Fruit fly (Drosophila melanogaster) whole organism, embryonic: ENCODE results near the gene CG7742.

Experiments
- Awh ChIP-seq: fragments of 200-800 bp; sonication (Bioruptor generic); IDR thresholded peaks from 2 replicates; pipeline ENCODE4, ENCODE4 v1.3.6; 2022; ENCODE audit warnings: missing biosample characterization, missing genetic modification characterization
- Blimp-1 ChIP-seq: fragments of 200-800 bp; sonication (Bioruptor generic); optimal IDR thresholded peaks from 3 replicates; lab custom pipeline; 2018; ENCODE audit warnings: missing biosample characterization, missing genetic modification characterization, mild to moderate bottlenecking, moderate library complexity, missing genetic modification reagents
- CG11504 ChIP-seq: fragments of 200-800 bp; sonication (Bioruptor generic); optimal IDR thresholded peaks from 3 replicates; lab custom pipeline; 2019; ENCODE audit warnings: missing biosample characterization, mild to moderate bottlenecking, missing genetic modification characterization, moderate library complexity
- CG12769 ChIP-seq: fragments of 200-800 bp; sonication (Bioruptor generic); optimal IDR thresholded peaks from 2 replicates; lab custom pipeline; 2019; ENCODE audit warnings: missing biosample characterization, mild to moderate bottlenecking, missing genetic modification characterization, moderate library complexity
- CG13287 ChIP-seq: fragments of 200-800 bp; sonication (Bioruptor generic); IDR thresholded peaks from 2 replicates; pipeline ENCODE4 v1.3.6; 2022; ENCODE audit warnings: missing biosample characterization, missing genetic modification characterization; ENCODE audit not compliant: partially characterized antibody
- CG13894 ChIP-seq: fragments of 200-800 bp; sonication (Bioruptor generic); optimal IDR thresholded peaks from 3 replicates; lab custom pipeline; 2018; ENCODE audit warnings: missing biosample characterization, mild to moderate bottlenecking, missing genetic modification characterization, moderate library complexity
- CG1647 ChIP-seq: fragments of 200-800 bp; sonication (Bioruptor generic); optimal IDR thresholded peaks from 3 replicates; lab custom pipeline; 2016; ENCODE audit warnings: missing biosample characterization, missing genetic modification characterization
- CG17361 ChIP-seq: fragments of 200-800 bp; sonication (Bioruptor generic); IDR thresholded peaks from 3 replicates; pipeline ENCODE4 v1.3.6; 2022; ENCODE audit warnings: missing biosample characterization, missing genetic modification characterization
- CG4404 ChIP-seq: fragments of 200-800 bp; sonication (Bioruptor generic); IDR thresholded peaks from 2 replicates; pipeline ENCODE4 v1.3.6; 2022; ENCODE audit warnings: missing biosample characterization, missing genetic modification characterization
- CG8359 ChIP-seq: fragments of 200-800 bp; sonication (Bioruptor generic); optimal IDR thresholded peaks from 2 replicates; lab custom pipeline; 2017; ENCODE audit warnings: missing biosample characterization, mild to moderate bottlenecking, missing genetic modification characterization, borderline replicate concordance
- Dp ChIP-seq: fragments of 200-800 bp; sonication (Bioruptor generic); optimal IDR thresholded peaks from 2 replicates; lab custom pipeline; 2018; ENCODE audit warnings: missing biosample characterization, mild to moderate bottlenecking, missing genetic modification characterization, moderate library complexity
- Max ChIP-seq: fragments of 200-800 bp; sonication (Bioruptor generic); optimal IDR thresholded peaks from 2 replicates; lab custom pipeline; 2016; ENCODE audit warnings: missing biosample characterization, mild to moderate bottlenecking, missing genetic modification characterization
- Med ChIP-seq: fragments of 200-800 bp; sonication (Bioruptor generic); peaks from one replicate; lab custom pipeline; 2016; ENCODE audit warnings: missing biosample characterization, missing genetic modification characterization, mild to moderate bottlenecking, inconsistent platforms, moderate library complexity
- Vsx1 ChIP-seq: fragments of 200-800 bp; sonication (Bioruptor generic); optimal IDR thresholded peaks from 2 replicates; lab custom pipeline; 2017; ENCODE audit warnings: missing biosample characterization, mild to moderate bottlenecking, missing genetic modification characterization, missing genetic modification reagents
- abd-A ChIP-seq: fragments of 200-800 bp; sonication (Bioruptor generic); optimal IDR thresholded peaks from 3 replicates; lab custom pipeline; 2019; ENCODE audit warnings: missing biosample characterization, mild to moderate bottlenecking, missing genetic modification characterization, moderate library complexity
- az2 ChIP-seq: fragments of 200-800 bp; sonication (Bioruptor generic); optimal IDR thresholded peaks from 3 replicates; lab custom pipeline; 2016; ENCODE audit warnings: missing biosample characterization, missing genetic modification characterization
- bab2 ChIP-seq: fragments of 200-800 bp; sonication (Bioruptor generic); optimal IDR thresholded peaks from 2 replicates; lab custom pipeline; 2016; ENCODE audit warnings: missing biosample characterization, missing genetic modification characterization
- bsh ChIP-seq, 2 experiments: fragments of 200-800 bp; sonication (Bioruptor generic); optimal IDR thresholded peaks; 2 replicates each; lab custom pipeline; 2017 to 2018; ENCODE audit warnings: mild to moderate bottlenecking in 2 of 2, missing biosample characterization in 2 of 2, missing genetic modification characterization in 2 of 2, moderate library complexity in 1 of 2
- caup ChIP-seq: fragments of 200-800 bp; sonication (Bioruptor generic); optimal IDR thresholded peaks from 3 replicates; lab custom pipeline; 2017; ENCODE audit warnings: missing biosample characterization, mild to moderate bottlenecking, missing genetic modification characterization, moderate library complexity; ENCODE audit not compliant: severe bottlenecking
- chinmo ChIP-seq: fragments of 200-800 bp; sonication (Bioruptor generic); IDR thresholded peaks from 4 replicates; pipeline ENCODE4 v1.3.6; 2022; ENCODE audit warnings: missing biosample characterization, missing genetic modification characterization; ENCODE audit not compliant: partially characterized antibody
- emc ChIP-seq: fragments of 200-800 bp; sonication (Bioruptor generic); optimal IDR thresholded peaks from 2 replicates; lab custom pipeline; 2016; ENCODE audit warnings: missing biosample characterization, missing genetic modification characterization
- ems ChIP-seq: fragments of 200-800 bp; sonication (Bioruptor generic); optimal IDR thresholded peaks from 3 replicates; lab custom pipeline; 2016; ENCODE audit warnings: missing biosample characterization, missing genetic modification characterization
- eve ChIP-seq, 2 experiments: fragments of >200 bp; optimal IDR thresholded peaks; 2 replicates each; lab custom pipeline; 2017; ENCODE audit warnings: missing biosample characterization in 2 of 2, missing genetic modification characterization in 2 of 2
- ewg ChIP-seq: fragments of 200-800 bp; sonication (Bioruptor generic); optimal IDR thresholded peaks from 3 replicates; lab custom pipeline; 2017; ENCODE audit warnings: mild to moderate bottlenecking, missing biosample characterization, missing genetic modification reagents, missing genetic modification characterization
- grn ChIP-seq: fragments of 200-800 bp; sonication (Bioruptor generic); optimal IDR thresholded peaks from 3 replicates; lab custom pipeline; 2017; ENCODE audit warnings: missing biosample characterization, missing genetic modification characterization
- gsb-n ChIP-seq: fragments of 200-800 bp; sonication (Bioruptor generic); optimal IDR thresholded peaks from 3 replicates; lab custom pipeline; 2018; ENCODE audit warnings: missing biosample characterization, mild to moderate bottlenecking, missing genetic modification characterization
- lola ChIP-seq, 3 experiments: fragments of >200 bp in 2 of 3; fragments of 200-800 bp in 1 of 3; sonication (Bioruptor generic) in 1 of 3; optimal IDR thresholded peaks; 2 replicates each; lab custom pipeline; 2017 to 2019; ENCODE audit warnings: missing biosample characterization in 3 of 3, missing genetic modification characterization in 3 of 3, mild to moderate bottlenecking in 1 of 3, moderate library complexity in 1 of 3
- mld ChIP-seq: fragments of 200-800 bp; sonication (Bioruptor generic); IDR thresholded peaks from 3 replicates; pipeline ENCODE4 v1.3.6; 2022; ENCODE audit warnings: missing biosample characterization, missing genetic modification characterization; ENCODE audit not compliant: partially characterized antibody
- otp ChIP-seq: fragments of 200-800 bp; sonication (Bioruptor generic); IDR thresholded peaks from 3 replicates; pipeline ENCODE4, ENCODE4 v1.3.6; 2022; ENCODE audit warnings: missing biosample characterization, missing genetic modification characterization
- sd ChIP-seq: fragments of 200-800 bp; sonication (Bioruptor generic); optimal IDR thresholded peaks from 3 replicates; lab custom pipeline; 2018; ENCODE audit warnings: missing biosample characterization, mild to moderate bottlenecking, missing genetic modification characterization, moderate library complexity
- sens ChIP-seq: fragments of 200-800 bp; sonication (Bioruptor generic); peaks from one replicate; lab custom pipeline; 2016; ENCODE audit warnings: missing biosample characterization, missing genetic modification characterization
- tin ChIP-seq: fragments of 200-800 bp; sonication (Bioruptor generic); optimal IDR thresholded peaks from 3 replicates; lab custom pipeline; 2016; ENCODE audit warnings: missing biosample characterization, missing genetic modification characterization
- vvl ChIP-seq: fragments of 200-800 bp; sonication (Bioruptor generic); IDR thresholded peaks from 2 replicates; pipeline ENCODE4 v1.3.6; 2022; ENCODE audit warnings: missing biosample characterization, missing genetic modification characterization

Gene CG7742

DNA sequence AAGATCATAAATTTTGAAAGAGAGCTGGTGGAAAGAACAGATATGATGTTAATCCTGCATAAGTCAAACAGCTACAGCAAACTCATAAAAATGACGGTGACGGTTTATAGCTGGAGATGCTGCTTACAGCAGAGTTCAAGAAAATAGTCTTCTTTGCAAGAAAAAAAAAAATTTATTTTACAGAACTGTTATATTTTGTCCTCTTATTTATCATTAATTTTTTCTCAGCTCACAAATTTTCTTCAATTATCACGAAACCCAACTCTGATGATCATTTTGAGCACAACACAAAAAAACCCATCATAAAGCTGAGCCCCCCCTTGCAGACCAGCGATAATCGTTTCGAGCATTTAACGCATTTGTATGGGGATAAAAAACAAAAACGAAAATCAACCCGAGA is 16.6 kb upstream of the CG7742 start (continued):
- TF ChIP-seq Blimp-1 (GFP tag; lab: Kevin White, UChicago) (peak; percentile 13), otp (GFP tag; lab: Robert Waterston, UW) (0 out of 3 replicates have a peak, but pooled peaks have one; percentile 16), lola (GFP tag; optimal IDR thresholded peaks at IDR 0.05; lab: Kevin White, UChicago) (peak in 1 of 3 experiments; percentile 5)
- TF ChIP-seq, all 482 proteins: peak for 39

DNA sequence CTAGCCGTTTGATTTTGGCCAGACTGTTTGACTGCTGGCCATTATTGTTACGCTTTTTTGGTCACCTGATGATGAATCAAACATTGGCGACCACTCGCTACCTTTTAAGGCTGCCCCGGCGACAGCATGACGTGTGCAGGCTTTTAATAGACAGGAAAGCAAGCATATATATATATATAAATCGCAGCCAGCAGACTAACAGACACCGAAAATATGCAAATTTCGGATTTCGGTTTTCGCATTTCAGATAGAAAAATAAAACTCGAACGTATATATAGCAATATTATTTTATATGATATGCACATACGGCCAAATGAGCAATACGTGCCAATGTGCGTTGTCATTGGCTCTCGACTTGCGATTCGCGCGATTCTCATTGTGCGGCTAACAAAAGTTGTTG is 15.9 kb upstream of the CG7742 start:
- TF ChIP-seq ewg (GFP tag; lab: Kevin White, UChicago) = no peak
- TF ChIP-seq caup (GFP tag; lab: Kevin White, UChicago) = no peak
- no peak for TF ChIP-seq CG13287 (GFP tag; lab: Robert Waterston, UW)
- TF ChIP-seq emc (GFP tag; lab: Kevin White, UChicago) = no peak
- no peak for TF ChIP-seq CG1647 (GFP tag; lab: Kevin White, UChicago)
- no peak for TF ChIP-seq gsb-n
- TF ChIP-seq CG11504 (tag; lab: Kevin White, UChicago) = peak; percentile 62
- TF ChIP-seq CG17361 (GFP tag; lab: Robert Waterston, UW) = no peak
- peak; percentile 54 for TF ChIP-seq Med
- TF ChIP-seq Max = no peak
- TF ChIP-seq az2 (GFP tag; lab: Kevin White, UChicago) = no peak

- TF ChIP-seq Vsx1 (GFP tag; lab: Kevin White, UChicago) (peak; percentile 20), ems (no peak), grn (GFP tag; lab: Kevin White, UChicago) (peak; percentile 51), Med (peak; percentile 24), Awh (GFP tag; lab: Robert Waterston, UW) (peak; percentile 59; the same call in 1 of the 2 replicates), vvl (GFP tag; lab: Robert Waterston, UW) (0 out of 2 replicates have a peak, but pooled peaks have one; percentile 36), sd (tag; lab: Kevin White, UChicago) (peak; percentile 50), CG13894 (tag; lab: Kevin White, UChicago) (peak; percentile 51), CG4404 (GFP tag; lab: Robert Waterston, UW) (no peak), abd-A (tag; lab: Kevin White, UChicago) (peak; percentile 75), CG12769 (peak; percentile 5), chinmo (GFP tag; lab: Robert Waterston, UW) (0 out of 4 replicates have a peak, but pooled peaks have one; percentile 60), eve (GFP tag; optimal IDR thresholded peaks at IDR 0.05; lab: Kevin White, UChicago) (peak in 1 of 2 experiments; percentile 44), bsh (GFP tag; optimal IDR thresholded peaks at IDR 0.05; lab: Kevin White, UChicago) (no peak)
- TF ChIP-seq, all 482 proteins: peak for 11
These were observed 15.0 kb upstream of the CG7742 start for dm6 chr2L:5229735-5230347.

- TF ChIP-seq sens = peak; percentile 5
- TF ChIP-seq Dp = no peak
- 0 out of 3 replicates have a peak, but pooled peaks have one; percentile 22 for TF ChIP-seq mld (GFP tag; lab: Robert Waterston, UW)
- TF ChIP-seq bab2 (GFP tag; lab: Kevin White, UChicago) = no peak
- peak; percentile 99 for TF ChIP-seq CG8359
- no peak for TF ChIP-seq tin (GFP tag; lab: Kevin White, UChicago)
These were observed 14.4 kb upstream of the CG7742 start for dm6 chr2L:5229239-5229638.
